Worm (Caenorhabditis elegans): ENCODE results near the gene slc-17.5.

ce11 chrV:8280770-8281169, 3.9 kb downstream of the slc-17.5 start, which contains the start of gene str-135:
- no peak for TF ChIP-seq ZK546.5 (tag; optimal IDR thresholded peaks at IDR 0.05)
- no peak for TF ChIP-seq ceh-82 (tag; optimal IDR thresholded peaks at IDR 0.05)
- no peak for TF ChIP-seq skn-1 (tag; optimal IDR thresholded peaks at IDR 0.05)
- TF ChIP-seq lin-15B (tag; optimal IDR thresholded peaks at IDR 0.05) = no peak
- no peak for TF ChIP-seq ceh-16 (tag; optimal IDR thresholded peaks at IDR 0.05)
- no peak for TF ChIP-seq nhr-28 (tag; optimal IDR thresholded peaks at IDR 0.05)
- TF ChIP-seq mdl-1 (tag; optimal IDR thresholded peaks at IDR 0.05) = no peak
- no peak for TF ChIP-seq pqm-1 (tag; optimal IDR thresholded peaks at IDR 0.05)
- no peak for TF ChIP-seq nhr-237 (tag; optimal IDR thresholded peaks at IDR 0.05)
- TF ChIP-seq nhr-43 (tag; optimal IDR thresholded peaks at IDR 0.05; ENCODE audit: poor library complexity, severe bottlenecking) = no peak

All from whole organism, L3 larva.